Fruit fly (Drosophila melanogaster) whole organism, embryonic: ENCODE data around the gene Sk2.

Experiments
- Asciz ChIP-seq: fragments of 200-800 bp; sonication (Bioruptor generic); optimal IDR thresholded peaks from 2 replicates; lab custom pipeline; 2017; ENCODE audit warnings: missing biosample characterization, mild to moderate bottlenecking, missing genetic modification characterization, missing genetic modification reagents
- Atf3 ChIP-seq: fragments of 200-800 bp; sonication (Bioruptor generic); optimal IDR thresholded peaks from 3 replicates; lab custom pipeline; 2016; ENCODE audit warnings: missing biosample characterization, missing genetic modification characterization
- Bteb2 ChIP-seq: fragments of 200-800 bp; sonication (Bioruptor generic); optimal IDR thresholded peaks from 2 replicates; lab custom pipeline; 2016; ENCODE audit warnings: missing biosample characterization, missing genetic modification characterization
- CG11456 ChIP-seq: fragments of 200-800 bp; sonication (Bioruptor generic); IDR thresholded peaks from 3 replicates; pipeline ENCODE4 v1.3.6; 2022; ENCODE audit warnings: missing biosample characterization, missing genetic modification characterization
- CG14710 ChIP-seq: fragments of 200-800 bp; sonication (Bioruptor generic); optimal IDR thresholded peaks from 3 replicates; lab custom pipeline; 2019; ENCODE audit warnings: missing biosample characterization, mild to moderate bottlenecking, missing genetic modification characterization, moderate library complexity
- CG15601 ChIP-seq: fragments of 200-800 bp; sonication (Bioruptor generic); optimal IDR thresholded peaks from 3 replicates; lab custom pipeline; 2019; ENCODE audit warnings: missing biosample characterization, mild to moderate bottlenecking, missing genetic modification characterization, moderate library complexity
- CG15696 ChIP-seq: fragments of 200-800 bp; sonication (Bioruptor generic); optimal IDR thresholded peaks from 2 replicates; lab custom pipeline; 2019; ENCODE audit warnings: missing biosample characterization, mild to moderate bottlenecking, missing genetic modification characterization, moderate library complexity
- CG31388 ChIP-seq: fragments of 200-800 bp; sonication (Bioruptor generic); optimal IDR thresholded peaks from 2 replicates; lab custom pipeline; 2016; ENCODE audit warnings: missing biosample characterization, missing genetic modification characterization
- CG32767 ChIP-seq: fragments of 200-800 bp; sonication (Bioruptor generic); IDR thresholded peaks from 2 replicates; pipeline ENCODE4 v1.3.6; 2022; ENCODE audit warnings: missing biosample characterization, missing genetic modification characterization
- CG42726 ChIP-seq: fragments of 200-800 bp; sonication (Bioruptor generic); IDR thresholded peaks from 2 replicates; pipeline ENCODE4 v1.3.6; 2022; ENCODE audit warnings: missing biosample characterization, missing genetic modification characterization; ENCODE audit not compliant: partially characterized antibody
- CG5953 ChIP-seq: fragments of 200-800 bp; sonication (Bioruptor generic); IDR thresholded peaks from 2 replicates; pipeline ENCODE4 v1.3.6; 2022; ENCODE audit warnings: missing biosample characterization, missing genetic modification characterization
- CG7963 ChIP-seq: fragments of 200-800 bp; sonication (Bioruptor generic); IDR thresholded peaks from 3 replicates; pipeline ENCODE4 v1.3.6; 2022; ENCODE audit warnings: missing biosample characterization, missing genetic modification characterization; ENCODE audit not compliant: partially characterized antibody
- CG8388 ChIP-seq: fragments of 200-800 bp; sonication (Bioruptor generic); optimal IDR thresholded peaks from 2 replicates; lab custom pipeline; 2019; ENCODE audit warnings: missing biosample characterization, mild to moderate bottlenecking, missing genetic modification characterization, moderate library complexity
- CrebB ChIP-seq: fragments of 200-800 bp; sonication (Bioruptor generic); optimal IDR thresholded peaks from 3 replicates; lab custom pipeline; 2018; ENCODE audit warnings: missing biosample characterization, mild to moderate bottlenecking, missing genetic modification characterization
- D19A ChIP-seq: fragments of 200-800 bp; optimal IDR thresholded peaks from 3 replicates; lab custom pipeline; 2019; ENCODE audit warnings: missing biosample characterization, mild to moderate bottlenecking, missing genetic modification characterization, moderate library complexity
- Doc2 ChIP-seq: fragments of 200-800 bp; sonication (Bioruptor generic); IDR thresholded peaks from 2 replicates; pipeline ENCODE4 v1.3.6; 2022; ENCODE audit warnings: missing biosample characterization, missing genetic modification characterization
- Dref ChIP-seq: fragments of 200-800 bp; sonication (Bioruptor generic); IDR thresholded peaks from 2 replicates; pipeline ENCODE4 v1.3.6; 2022; ENCODE audit warnings: missing biosample characterization, missing genetic modification characterization
- Hr78 ChIP-seq, 2 experiments: fragments of 200-800 bp in 1 of 2; fragments of >200 bp in 1 of 2; sonication (Bioruptor generic) in 1 of 2; optimal IDR thresholded peaks; 2 replicates each; lab custom pipeline; 2017 to 2019; ENCODE audit warnings: missing biosample characterization in 2 of 2, missing genetic modification characterization in 2 of 2, mild to moderate bottlenecking in 1 of 2, moderate library complexity in 1 of 2
- Med ChIP-seq: fragments of 200-800 bp; sonication (Bioruptor generic); peaks from one replicate; lab custom pipeline; 2016; ENCODE audit warnings: missing biosample characterization, missing genetic modification characterization, mild to moderate bottlenecking, inconsistent platforms, moderate library complexity
- Mrtf ChIP-seq: fragments of 200-800 bp; sonication (Bioruptor generic); IDR thresholded peaks from 3 replicates; pipeline ENCODE4 v1.3.6; 2022; ENCODE audit warnings: missing biosample characterization, missing genetic modification characterization
- NC2β ChIP-seq: fragments of 200-800 bp; sonication (Bioruptor generic); optimal IDR thresholded peaks from 2 replicates; lab custom pipeline; 2016; ENCODE audit warnings: missing biosample characterization, missing genetic modification characterization
- NK7.1 ChIP-seq: fragments of 200-800 bp; sonication (Bioruptor generic); optimal IDR thresholded peaks from 3 replicates; lab custom pipeline; 2016; ENCODE audit warnings: missing biosample characterization, missing genetic modification characterization
- Nf-YA ChIP-seq: fragments of 200-800 bp; sonication (Bioruptor generic); IDR thresholded peaks from 2 replicates; pipeline ENCODE4 v1.3.6; 2022; ENCODE audit warnings: missing biosample characterization, missing genetic modification characterization
- Oli ChIP-seq: fragments of 200-800 bp; sonication (Bioruptor generic); optimal IDR thresholded peaks from 2 replicates; lab custom pipeline; 2018; ENCODE audit warnings: missing biosample characterization, mild to moderate bottlenecking, missing genetic modification characterization, moderate library complexity
- Optix ChIP-seq: fragments of 200-800 bp; sonication (Bioruptor generic); IDR thresholded peaks from 3 replicates; pipeline ENCODE4 v1.3.6; 2022; ENCODE audit warnings: missing biosample characterization, missing genetic modification characterization
- Trl ChIP-seq, 3 experiments: fragments of >200 bp in 2 of 3; fragments of 200-800 bp in 1 of 3; sonication (Bioruptor generic) in 1 of 3; optimal IDR thresholded peaks; 2 replicates in 1 of 3; 3 replicates in 2 of 3; lab custom pipeline; 2016 to 2017; ENCODE audit warnings: missing biosample characterization in 1 of 3, missing genetic modification characterization in 1 of 3
- ase ChIP-seq: fragments of 200-800 bp; sonication (Bioruptor generic); IDR thresholded peaks from 3 replicates; pipeline ENCODE4 v1.3.6; 2022; ENCODE audit warnings: missing biosample characterization, missing genetic modification characterization
- ash1 ChIP-seq: fragments of 200-800 bp; sonication (Bioruptor generic); optimal IDR thresholded peaks from 2 replicates; lab custom pipeline; 2018; ENCODE audit warnings: missing biosample characterization, mild to moderate bottlenecking, missing genetic modification characterization
- bbx ChIP-seq: fragments of 200-800 bp; sonication (Bioruptor generic); IDR thresholded peaks from 2 replicates; pipeline ENCODE4 v1.3.6; 2022; ENCODE audit warnings: missing biosample characterization, missing genetic modification characterization; ENCODE audit not compliant: partially characterized antibody
- bigmax ChIP-seq: fragments of 200-800 bp; sonication (Bioruptor generic); optimal IDR thresholded peaks from 2 replicates; lab custom pipeline; 2018; ENCODE audit warnings: missing biosample characterization, mild to moderate bottlenecking, missing genetic modification characterization
- cad ChIP-seq: fragments of >200 bp; optimal IDR thresholded peaks from 2 replicates; lab custom pipeline; 2017; ENCODE audit warnings: missing biosample characterization, missing genetic modification characterization
- chn ChIP-seq: fragments of 200-800 bp; sonication (Bioruptor generic); optimal IDR thresholded peaks from 2 replicates; lab custom pipeline; 2016; ENCODE audit warnings: missing biosample characterization, missing genetic modification characterization
- crc ChIP-seq: fragments of 200-800 bp; sonication (Bioruptor generic); optimal IDR thresholded peaks from 2 replicates; lab custom pipeline; 2016; ENCODE audit warnings: missing biosample characterization, missing genetic modification characterization
- exex ChIP-seq: fragments of 200-800 bp; sonication (Bioruptor generic); optimal IDR thresholded peaks from 4 replicates; lab custom pipeline; 2018; ENCODE audit warnings: missing biosample characterization, mild to moderate bottlenecking, missing genetic modification characterization, moderate library complexity
- gro ChIP-seq: fragments of 200-800 bp; sonication (Bioruptor generic); optimal IDR thresholded peaks from 2 replicates; lab custom pipeline; 2016; ENCODE audit warnings: missing biosample characterization, missing genetic modification characterization
- ham ChIP-seq: fragments of 200-800 bp; sonication (Bioruptor generic); IDR thresholded peaks from 2 replicates; pipeline ENCODE4 v1.3.6; 2022; ENCODE audit warnings: missing biosample characterization, missing genetic modification characterization
- hb ChIP-seq: fragments of 200-800 bp; sonication (Bioruptor generic); IDR thresholded peaks from 3 replicates; pipeline ENCODE4 v1.3.6; 2022; ENCODE audit warnings: missing biosample characterization, missing genetic modification characterization; ENCODE audit not compliant: partially characterized antibody
- kah ChIP-seq: fragments of 200-800 bp; sonication (Bioruptor generic); optimal IDR thresholded peaks from 2 replicates; lab custom pipeline; 2018; ENCODE audit warnings: missing biosample characterization, mild to moderate bottlenecking, missing genetic modification characterization
- lola ChIP-seq, 3 experiments: fragments of >200 bp in 2 of 3; fragments of 200-800 bp in 1 of 3; sonication (Bioruptor generic) in 1 of 3; optimal IDR thresholded peaks; 2 replicates each; lab custom pipeline; 2017 to 2019; ENCODE audit warnings: missing biosample characterization in 3 of 3, missing genetic modification characterization in 3 of 3, mild to moderate bottlenecking in 1 of 3, moderate library complexity in 1 of 3
- pros ChIP-seq: fragments of 200-800 bp; sonication (Bioruptor generic); optimal IDR thresholded peaks from 3 replicates; lab custom pipeline; 2019; ENCODE audit warnings: missing biosample characterization, mild to moderate bottlenecking, missing genetic modification characterization, moderate library complexity
- psq ChIP-seq: fragments of 200-800 bp; sonication (Bioruptor generic); optimal IDR thresholded peaks from 2 replicates; lab custom pipeline; 2017; ENCODE audit warnings: missing biosample characterization, missing genetic modification characterization
- scrt ChIP-seq: fragments of 200-800 bp; sonication (Bioruptor generic); optimal IDR thresholded peaks from 2 replicates; lab custom pipeline; 2018; ENCODE audit warnings: missing biosample characterization, mild to moderate bottlenecking, missing genetic modification characterization, moderate library complexity
- sens ChIP-seq: fragments of 200-800 bp; sonication (Bioruptor generic); peaks from one replicate; lab custom pipeline; 2016; ENCODE audit warnings: missing biosample characterization, missing genetic modification characterization
- sug ChIP-seq: fragments of 200-800 bp; optimal IDR thresholded peaks from 2 replicates; lab custom pipeline; 2019; ENCODE audit warnings: missing biosample characterization, mild to moderate bottlenecking, missing genetic modification characterization, moderate library complexity
- tin ChIP-seq: fragments of 200-800 bp; sonication (Bioruptor generic); optimal IDR thresholded peaks from 3 replicates; lab custom pipeline; 2016; ENCODE audit warnings: missing biosample characterization, missing genetic modification characterization
- tll ChIP-seq, 2 experiments: fragments of 200-800 bp in 1 of 2; fragments of >200 bp in 1 of 2; sonication (Bioruptor generic) in 1 of 2; optimal IDR thresholded peaks; 2 replicates each; lab custom pipeline; 2017 to 2019; ENCODE audit warnings: missing biosample characterization in 2 of 2, missing genetic modification characterization in 2 of 2, mild to moderate bottlenecking in 1 of 2, moderate library complexity in 1 of 2
- trh ChIP-seq: fragments of 200-800 bp; sonication (Bioruptor generic); optimal IDR thresholded peaks from 2 replicates; lab custom pipeline; 2016; ENCODE audit warnings: missing biosample characterization, missing genetic modification characterization

The Sk2 gene

DNA sequence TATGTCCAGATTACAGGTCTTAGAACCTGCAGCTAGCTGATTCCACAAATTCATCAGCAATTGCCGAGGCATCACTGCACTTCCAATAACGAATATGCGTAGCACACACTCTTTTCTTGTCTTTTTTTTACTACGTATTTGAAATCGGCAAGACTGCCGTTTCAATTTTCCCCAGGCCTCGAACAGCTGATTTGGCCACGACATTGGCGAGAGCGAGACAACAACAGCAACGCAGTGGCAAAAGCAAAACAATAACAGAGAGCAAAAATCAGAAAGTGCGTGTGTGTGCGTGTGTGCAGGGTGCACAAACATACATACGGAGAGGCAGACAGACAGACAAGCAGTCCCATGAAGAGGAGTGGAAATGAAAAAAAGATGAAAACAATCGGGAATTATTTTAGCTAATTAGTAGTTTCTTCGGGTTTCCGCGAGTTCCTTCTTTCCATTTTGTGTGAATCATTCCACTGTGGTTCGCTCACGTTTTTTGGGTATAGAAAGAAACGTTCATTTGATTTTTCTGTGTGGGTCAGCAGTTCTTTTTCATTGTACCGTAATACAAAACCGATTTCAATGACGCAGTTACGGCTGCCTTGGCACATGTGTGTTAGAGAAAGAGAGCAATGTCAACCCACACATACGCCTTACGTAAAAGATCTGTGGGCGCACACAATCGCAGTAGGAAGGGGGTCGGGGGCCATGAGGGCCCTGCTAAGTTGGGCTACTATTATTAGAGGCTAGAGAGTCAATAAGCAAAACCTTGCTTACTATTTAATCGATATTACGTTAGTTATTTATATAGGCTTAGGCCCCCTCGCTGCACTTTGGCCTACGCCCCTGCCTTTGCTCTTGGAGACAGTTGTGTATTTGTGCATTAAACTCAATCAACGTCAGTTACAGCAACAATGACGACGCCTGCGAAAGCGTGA, 13.4 kb downstream of the Sk2 start (continued):
- no peak for TF ChIP-seq CG42726
- peak; percentile 96 for TF ChIP-seq CrebB
- peak; percentile 99 for TF ChIP-seq Atf3 (GFP tag; lab: Kevin White, UChicago)
- TF ChIP-seq cad = no peak
- peak; percentile 98 for TF ChIP-seq crc
- peak; percentile 63 for TF ChIP-seq bigmax (GFP tag; lab: Kevin White, UChicago)
- TF ChIP-seq CG32767 = peak; percentile 99
- TF ChIP-seq Asciz (GFP tag; lab: Kevin White, UChicago) = peak; percentile 97
- peak; percentile 99 for TF ChIP-seq Nf-YA (GFP tag; lab: Robert Waterston, UW)
- TF ChIP-seq Optix (GFP tag; lab: Robert Waterston, UW) = peak; percentile 100
- TF ChIP-seq Mrtf (GFP tag; lab: Robert Waterston, UW) = peak; percentile 99
- TF ChIP-seq Oli (tag; lab: Kevin White, UChicago) = peak; percentile 98
- TF ChIP-seq CG11456 (GFP tag; lab: Robert Waterston, UW) = peak; percentile 99
- TF ChIP-seq CG7963 (GFP tag; lab: Robert Waterston, UW) = no peak
- TF ChIP-seq pros = no peak
- peak in 1 of 2 experiments; percentile 88 for TF ChIP-seq Hr78 (GFP tag; optimal IDR thresholded peaks at IDR 0.05; lab: Kevin White, UChicago)
- TF ChIP-seq chn (GFP tag; lab: Kevin White, UChicago) = peak; percentile 98
- TF ChIP-seq CG14710 (tag; lab: Kevin White, UChicago) = peak; percentile 91
- TF ChIP-seq lola (GFP tag; optimal IDR thresholded peaks at IDR 0.05; lab: Kevin White, UChicago) = peak in 1 of 3 experiments; percentile 93
- peak; percentile 92 for TF ChIP-seq kah (GFP tag; lab: Kevin White, UChicago)
- peak; percentile 99 for TF ChIP-seq ase
- peak; percentile 98 for TF ChIP-seq Doc2 (GFP tag; lab: Robert Waterston, UW)
- no peak for TF ChIP-seq hb (GFP tag; lab: Robert Waterston, UW)
- peak; percentile 99 for TF ChIP-seq CG5953 (GFP tag; lab: Robert Waterston, UW)
- TF ChIP-seq tll (GFP tag; optimal IDR thresholded peaks at IDR 0.05; lab: Kevin White, UChicago) = peak in 1 of 2 experiments; percentile 32
- TF ChIP-seq gro (GFP tag; lab: Kevin White, UChicago) = peak; percentile 99
- TF ChIP-seq CG15601 = peak; percentile 91
- peak; percentile 96 for TF ChIP-seq trh (GFP tag; lab: Kevin White, UChicago)
- peak; percentile 100 for TF ChIP-seq Med (GFP tag; lab: Kevin White, UChicago)
- TF ChIP-seq NK7.1 (GFP tag; lab: Kevin White, UChicago) = peak; percentile 98
- peak; percentile 97 for TF ChIP-seq Bteb2
- TF ChIP-seq D19A (tag; lab: Kevin White, UChicago) = peak; percentile 91
- TF ChIP-seq sens = peak; percentile 100
- peak; percentile 97 for TF ChIP-seq ham (GFP tag; lab: Robert Waterston, UW)
- peak; percentile 97 for TF ChIP-seq NC2β (GFP tag; lab: Kevin White, UChicago)
- TF ChIP-seq ash1 (GFP tag; lab: Kevin White, UChicago) = peak; percentile 97
- TF ChIP-seq CG15696 = peak; percentile 94
- peak; percentile 96 for TF ChIP-seq CG8388 (GFP tag; lab: Kevin White, UChicago)
- TF ChIP-seq scrt (GFP tag; lab: Kevin White, UChicago) = peak; percentile 95
- TF ChIP-seq Trl (optimal IDR thresholded peaks at IDR 0.05; lab: Kevin White, UChicago) = peak; percentile 26 to 67
- TF ChIP-seq Trl (GFP tag; optimal IDR thresholded peaks at IDR 0.05; lab: Kevin White, UChicago) = peak; percentile 99
- TF ChIP-seq sug = peak; percentile 94
- TF ChIP-seq exex (tag; lab: Kevin White, UChicago) = peak; percentile 85
- peak; percentile 92 for TF ChIP-seq psq (GFP tag; lab: Kevin White, UChicago)
- no peak for TF ChIP-seq bbx (GFP tag; lab: Robert Waterston, UW)
- peak; percentile 99 for TF ChIP-seq tin (GFP tag; lab: Kevin White, UChicago)
- TF ChIP-seq CG31388 = peak; percentile 97
- peak; percentile 53 for TF ChIP-seq Dref
